Worm (Caenorhabditis elegans) whole organism, young adult: ENCODE measurements around the gene mcm-3AP.

Source experiments
- B0261.1 ChIP-seq: sonication (generic microtip); optimal IDR thresholded peaks from 2 replicates; lab custom pipeline; 2016; ENCODE audit warnings: mild to moderate bottlenecking, missing genetic modification characterization, moderate library complexity, missing compliant biosample characterization
- C06A6.2 ChIP-seq: fragments of 200-800 bp; sonication (Bioruptor generic); conservative IDR thresholded peaks from 2 replicates; pipeline ENCODE4 v1.3.6; 2022; ENCODE audit warnings: missing genetic modification characterization, missing compliant biosample characterization
- F22D6.2 ChIP-seq: sonication (generic microtip); optimal IDR thresholded peaks from 2 replicates; lab custom pipeline; 2016; ENCODE audit warnings: mild to moderate bottlenecking, missing genetic modification characterization, missing compliant biosample characterization
- F33H1.4 ChIP-seq: fragments of 200-800 bp; sonication (Bioruptor generic); IDR thresholded peaks from 2 replicates; pipeline ENCODE4 v1.3.6; 2022; ENCODE audit warnings: missing genetic modification reagents, missing genetic modification characterization, missing compliant biosample characterization
- Y79H2A.3 ChIP-seq: fragments of 200-800 bp; sonication (Bioruptor generic); conservative IDR thresholded peaks from 2 replicates; pipeline ENCODE4 v1.3.6; 2022; ENCODE audit warnings: missing genetic modification reagents, missing genetic modification characterization, missing compliant biosample characterization
- akir-1 ChIP-seq: fragments of 200-800 bp; sonication (Bioruptor generic); optimal IDR thresholded peaks from 2 replicates; lab custom pipeline; 2018; ENCODE audit warnings: mild to moderate bottlenecking, missing genetic modification characterization, moderate library complexity, missing compliant biosample characterization
- ama-1 ChIP-seq, 3 experiments: fragments of 150-350 bp in 1 of 3; sonication (generic microtip) in 2 of 3; optimal IDR thresholded peaks; 2 replicates each; lab custom pipeline; 2014 to 2018; ENCODE audit warnings: missing biosample characterization in 2 of 3, missing genetic modification characterization in 2 of 3, missing genetic modification reagents in 2 of 3
- attf-3 ChIP-seq: fragments of 200-800 bp; sonication (Bioruptor generic); conservative IDR thresholded peaks from 2 replicates; pipeline ENCODE4 v1.3.6; 2022; ENCODE audit warnings: missing genetic modification reagents, missing genetic modification characterization, missing compliant biosample characterization
- attf-5 ChIP-seq: fragments of 200-800 bp; sonication (Bioruptor generic); optimal IDR thresholded peaks from 2 replicates; lab custom pipeline; 2018; ENCODE audit warnings: mild to moderate bottlenecking, missing genetic modification characterization, missing compliant biosample characterization
- cebp-1 ChIP-seq, 2 experiments: fragments of 200-800 bp in 1 of 2; sonication (Bioruptor generic) in 1 of 2; sonication (generic microtip) in 1 of 2; IDR thresholded peaks in 1 of 2; optimal IDR thresholded peaks in 1 of 2; 2 replicates each; pipeline versions ENCODE4 v1.3.6 to Lab custom; 2017 to 2022; ENCODE audit warnings: missing compliant biosample characterization in 2 of 2, missing genetic modification characterization in 2 of 2, mild to moderate bottlenecking in 1 of 2, missing genetic modification reagents in 1 of 2, moderate library complexity in 1 of 2
- cebp-2 ChIP-seq: fragments of 200-800 bp; sonication (Bioruptor generic); IDR thresholded peaks from 2 replicates; pipeline ENCODE4 v1.3.6; 2022; ENCODE audit warnings: missing genetic modification characterization, missing compliant biosample characterization
- ceh-100 ChIP-seq: fragments of 200-800 bp; sonication (Bioruptor generic); IDR thresholded peaks from 2 replicates; pipeline ENCODE4 v1.3.6; 2022; ENCODE audit warnings: missing genetic modification reagents, missing genetic modification characterization, missing compliant biosample characterization
- ceh-27 ChIP-seq: fragments of 200-800 bp; sonication (Bioruptor generic); optimal IDR thresholded peaks from 2 replicates; lab custom pipeline; 2018; ENCODE audit warnings: mild to moderate bottlenecking, missing genetic modification characterization, moderate library complexity, missing compliant biosample characterization
- chd-7 ChIP-seq: sonication (generic microtip); optimal IDR thresholded peaks from 2 replicates; lab custom pipeline; 2016; ENCODE audit warnings: mild to moderate bottlenecking, missing genetic modification characterization, moderate library complexity, missing compliant biosample characterization
- egrh-3 ChIP-seq: fragments of 200-800 bp; sonication (Bioruptor generic); IDR thresholded peaks from 2 replicates; pipeline ENCODE4 v1.3.6; 2022; ENCODE audit warnings: missing genetic modification reagents, missing genetic modification characterization, missing compliant biosample characterization
- ekl-4 ChIP-seq: fragments of 200-800 bp; sonication (Bioruptor generic); IDR thresholded peaks from 2 replicates; pipeline ENCODE4 v1.3.6; 2022; ENCODE audit warnings: missing genetic modification reagents, missing genetic modification characterization, missing compliant biosample characterization
- hrde-1 ChIP-seq: sonication (generic microtip); optimal IDR thresholded peaks from 2 replicates; lab custom pipeline; 2016; ENCODE audit warnings: missing genetic modification characterization, mild to moderate bottlenecking, missing compliant biosample characterization, moderate library complexity, missing genotype, missing genetic modification reagents, borderline replicate concordance
- let-526 ChIP-seq: fragments of 200-800 bp; sonication (Bioruptor generic); IDR thresholded peaks from 2 replicates; pipeline ENCODE4 v1.3.6; 2022; ENCODE audit warnings: missing genetic modification reagents, missing genetic modification characterization, missing compliant biosample characterization
- lin-35 ChIP-seq, 3 experiments: fragments of 150-350 bp in 2 of 3; sonication (generic microtip) in 1 of 3; optimal IDR thresholded peaks; 2 replicates each; lab custom pipeline; 2014 to 2018; ENCODE audit warnings: missing biosample characterization in 3 of 3, missing genetic modification characterization in 3 of 3, missing genetic modification reagents in 3 of 3
- lin-54 ChIP-seq: fragments of 200-800 bp; sonication (Bioruptor generic); optimal IDR thresholded peaks from 2 replicates; lab custom pipeline; 2018; ENCODE audit warnings: mild to moderate bottlenecking, missing genetic modification characterization, missing compliant biosample characterization
- lsl-1 ChIP-seq: fragments of 200-800 bp; sonication (Bioruptor generic); optimal IDR thresholded peaks from 2 replicates; lab custom pipeline; 2018; ENCODE audit warnings: mild to moderate bottlenecking, missing genetic modification characterization, moderate library complexity, missing compliant biosample characterization
- lsy-27 ChIP-seq: sonication (generic microtip); optimal IDR thresholded peaks from 2 replicates; lab custom pipeline; 2017; ENCODE audit warnings: missing genetic modification characterization, mild to moderate bottlenecking, missing compliant biosample characterization, antibody characterized with exemption, missing genotype, borderline replicate concordance; ENCODE audit not compliant: insufficient read depth
- madf-10 ChIP-seq: sonication (generic microtip); optimal IDR thresholded peaks from 2 replicates; lab custom pipeline; 2016; ENCODE audit warnings: mild to moderate bottlenecking, missing genetic modification characterization, missing compliant biosample characterization
- madf-3 ChIP-seq: fragments of 200-800 bp; sonication (Bioruptor generic); IDR thresholded peaks from 2 replicates; pipeline ENCODE4 v1.3.6; 2022; ENCODE audit warnings: missing genetic modification reagents, missing genetic modification characterization, missing compliant biosample characterization
- madf-6 ChIP-seq: fragments of 200-800 bp; sonication (Bioruptor generic); IDR thresholded peaks from 2 replicates; pipeline ENCODE4 v1.3.6; 2022; ENCODE audit warnings: missing genetic modification reagents, missing genetic modification characterization, missing compliant biosample characterization
- madf-8 ChIP-seq: fragments of 200-800 bp; sonication (Bioruptor generic); conservative IDR thresholded peaks from 2 replicates; pipeline ENCODE4 v1.3.6; 2022; ENCODE audit warnings: missing genetic modification reagents, missing genetic modification characterization, missing compliant biosample characterization
- mcd-1 ChIP-seq: fragments of 200-800 bp; sonication (Bioruptor generic); IDR thresholded peaks from 2 replicates; pipeline ENCODE4 v1.3.6; 2022; ENCODE audit warnings: missing genetic modification reagents, missing genetic modification characterization, missing compliant biosample characterization
- mel-28 ChIP-seq: sonication (generic microtip); optimal IDR thresholded peaks from 2 replicates; lab custom pipeline; 2016; ENCODE audit warnings: borderline replicate concordance, mild to moderate bottlenecking, missing genetic modification characterization, missing compliant biosample characterization
- nfyb-1 ChIP-seq: fragments of 200-800 bp; sonication (Bioruptor generic); IDR thresholded peaks from 2 replicates; pipeline ENCODE4 v1.3.6; 2022; ENCODE audit warnings: missing genetic modification reagents, missing genetic modification characterization, missing compliant biosample characterization
- nhr-120 ChIP-seq: fragments of 200-800 bp; sonication (Bioruptor generic); IDR thresholded peaks from 2 replicates; pipeline ENCODE4 v1.3.6; 2022; ENCODE audit warnings: missing genetic modification characterization, missing compliant biosample characterization
- nhr-80 ChIP-seq: sonication (generic microtip); optimal IDR thresholded peaks from 2 replicates; lab custom pipeline; 2016; ENCODE audit warnings: missing genetic modification characterization, missing compliant biosample characterization
- pbrm-1 ChIP-seq: fragments of 200-800 bp; sonication (Bioruptor generic); IDR thresholded peaks from 2 replicates; pipeline ENCODE4 v1.3.6; 2022; ENCODE audit warnings: missing genetic modification reagents, missing genetic modification characterization, missing compliant biosample characterization
- pha-4 ChIP-seq: fragments of 150-350 bp; sonication (generic microtip); optimal IDR thresholded peaks from 2 replicates; lab custom pipeline; 2014; ENCODE audit warnings: missing biosample characterization, missing genetic modification reagents, missing genetic modification characterization
- snpc-1.1 ChIP-seq: sonication (generic microtip); optimal IDR thresholded peaks from 2 replicates; lab custom pipeline; 2017; ENCODE audit warnings: missing genetic modification characterization, mild to moderate bottlenecking, missing compliant biosample characterization, antibody characterized with exemption, moderate library complexity, missing genotype, missing genetic modification reagents; ENCODE audit not compliant: insufficient read depth
- tlf-1 ChIP-seq: fragments of 200-800 bp; sonication (Bioruptor generic); optimal IDR thresholded peaks from 2 replicates; lab custom pipeline; 2018; ENCODE audit warnings: mild to moderate bottlenecking, missing genetic modification characterization, missing compliant biosample characterization
- unc-130 ChIP-seq: sonication (generic microtip); optimal IDR thresholded peaks from 2 replicates; lab custom pipeline; 2016; ENCODE audit warnings: missing genetic modification reagents, missing genetic modification characterization, missing compliant biosample characterization
- xnd-1 ChIP-seq: sonication (generic microtip); optimal IDR thresholded peaks from 2 replicates; lab custom pipeline; 2016; ENCODE audit warnings: missing genotype, missing genetic modification reagents, missing genetic modification characterization, missing compliant biosample characterization
- zfh-2 ChIP-seq: fragments of 200-800 bp; sonication (Bioruptor generic); conservative IDR thresholded peaks from 2 replicates; pipeline ENCODE4 v1.3.6; 2022; ENCODE audit warnings: missing genetic modification reagents, missing genetic modification characterization, missing compliant biosample characterization
- ztf-18 ChIP-seq: sonication (generic microtip); optimal IDR thresholded peaks from 2 replicates; lab custom pipeline; 2016; ENCODE audit warnings: missing genotype, mild to moderate bottlenecking, missing genetic modification characterization, missing compliant biosample characterization

Gene mcm-3AP

ce11 chrIV:7902221-7902904 lies 46.1 kb upstream of the mcm-3AP start, which contains the start of gene arp-11 (continued):
- TF ChIP-seq lsy-27 (no peak), nhr-120 (no peak), cebp-2 (GFP tag; lab: Robert Waterston, UW) (no peak), hrde-1 (tag; lab: Kevin White, UChicago) (no peak), akir-1 (GFP tag; lab: Kevin White, UChicago) (no peak), pbrm-1 (GFP tag; lab: Robert Waterston, UW) (no peak), C06A6.2 (GFP tag; lab: Robert Waterston, UW) (no peak)

- no peak for TF ChIP-seq ceh-100 (GFP tag; lab: Robert Waterston, UW)
- TF ChIP-seq cebp-1 (GFP tag; IDR thresholded peaks at IDR 0.05; lab: Robert Waterston, UW) = no peak
- peak; percentile 29 for TF ChIP-seq cebp-1 (tag; optimal IDR thresholded peaks at IDR 0.05; lab: Kevin White, UChicago)
- peak; percentile 43 for TF ChIP-seq ceh-27
- peak; percentile 19; the same call in 1 of the 2 replicates for TF ChIP-seq madf-6 (GFP tag; lab: Robert Waterston, UW)
- peak; percentile 52; the same call in 1 of the 2 replicates for TF ChIP-seq nfyb-1 (GFP tag; lab: Robert Waterston, UW)
- TF ChIP-seq lin-35 (GFP tag; optimal IDR thresholded peaks at IDR 0.05; lab: Kevin White, UChicago) = peak in 1 of 3 experiments; percentile 63
- no peak for TF ChIP-seq ekl-4 (GFP tag; lab: Robert Waterston, UW)
- 0 out of 2 replicates have a peak, but pooled peaks have one; percentile 28 for TF ChIP-seq madf-3 (GFP tag; lab: Robert Waterston, UW)
These were observed 45.1 kb upstream of the mcm-3AP start, which contains the start of gene C49H3.6 for ce11 chrIV:7903359-7903758. TSS of gene C49H3.6 (plus strand) at chrIV:7903738.

ce11 chrIV:7906643-7907042 lies 41.8 kb upstream of the mcm-3AP start:
- TF ChIP-seq B0261.1 (tag; lab: Kevin White, UChicago) (no peak), mcd-1 (GFP tag; lab: Robert Waterston, UW) (no peak), ama-1 (optimal IDR thresholded peaks at IDR 0.05; lab: Kevin White, UChicago) (no peak), ama-1 (GFP tag; optimal IDR thresholded peaks at IDR 0.05; lab: Kevin White, UChicago) (no peak), pha-4 (tag; lab: Kevin White, UChicago) (no peak), ceh-100 (GFP tag; lab: Robert Waterston, UW) (no peak), snpc-1.1 (tag; lab: Kevin White, UChicago) (no peak), attf-3 (GFP tag; lab: Robert Waterston, UW) (no peak), chd-7 (no peak), nhr-80 (tag; lab: Kevin White, UChicago) (no peak), F22D6.2 (tag; lab: Kevin White, UChicago) (no peak)

ce11 chrIV:7909455-7910141 lies 38.9 kb upstream of the mcm-3AP start:
- TF ChIP-seq madf-10 (no peak), madf-8 (GFP tag; lab: Robert Waterston, UW) (no peak), lin-54 (GFP tag; lab: Kevin White, UChicago) (peak; percentile 2), xnd-1 (tag; lab: Kevin White, UChicago) (peak; percentile 46), unc-130 (GFP tag; lab: Kevin White, UChicago) (no peak), let-526 (no peak), mcd-1 (GFP tag; lab: Robert Waterston, UW) (0 out of 2 replicates have a peak, but pooled peaks have one; percentile 34), nfyb-1 (GFP tag; lab: Robert Waterston, UW) (no peak), Y79H2A.3 (GFP tag; lab: Robert Waterston, UW) (no peak), attf-5 (GFP tag; lab: Kevin White, UChicago) (no peak), tlf-1 (GFP tag; lab: Kevin White, UChicago) (no peak), F33H1.4 (GFP tag; lab: Robert Waterston, UW) (peak; percentile 82), lsl-1 (peak; percentile 82), mel-28 (tag; lab: Kevin White, UChicago) (no peak), ztf-18 (tag; lab: Kevin White, UChicago) (no peak), nhr-80 (tag; lab: Kevin White, UChicago) (peak; percentile 6), hrde-1 (tag; lab: Kevin White, UChicago) (no peak), zfh-2 (peak; percentile 70; the same call in 1 of the 2 replicates), B0261.1 (tag; lab: Kevin White, UChicago) (no peak), egrh-3 (GFP tag; lab: Robert Waterston, UW) (0 out of 2 replicates have a peak, but pooled peaks have one; percentile 13)
